Fruit fly (Drosophila melanogaster) whole organism, embryonic: ENCODE measurements around the gene CG42764.

Experiments
- Adf1 ChIP-seq: fragments of 200-800 bp; sonication (Bioruptor generic); IDR thresholded peaks from 2 replicates; pipeline ENCODE4 v1.3.6; 2022; ENCODE audit warnings: missing biosample characterization, missing genetic modification characterization
- Blimp-1 ChIP-seq: fragments of 200-800 bp; sonication (Bioruptor generic); optimal IDR thresholded peaks from 3 replicates; lab custom pipeline; 2018; ENCODE audit warnings: missing biosample characterization, missing genetic modification characterization, mild to moderate bottlenecking, moderate library complexity, missing genetic modification reagents
- CG10209 ChIP-seq: fragments of 200-800 bp; sonication (Bioruptor generic); optimal IDR thresholded peaks from 3 replicates; lab custom pipeline; 2017; ENCODE audit warnings: missing biosample characterization, mild to moderate bottlenecking, missing genetic modification characterization, missing genetic modification reagents
- CG10543 ChIP-seq: fragments of 200-800 bp; sonication (Bioruptor generic); optimal IDR thresholded peaks from 3 replicates; lab custom pipeline; 2017; ENCODE audit warnings: missing biosample characterization, mild to moderate bottlenecking, missing genetic modification characterization, moderate library complexity
- CG10654 ChIP-seq: fragments of 200-800 bp; sonication (Bioruptor generic); optimal IDR thresholded peaks from 2 replicates; lab custom pipeline; 2016; ENCODE audit warnings: missing biosample characterization, missing genetic modification characterization
- CG11093 ChIP-seq: fragments of 200-800 bp; sonication (Bioruptor generic); IDR thresholded peaks from 3 replicates; pipeline ENCODE4 v1.3.6; 2022; ENCODE audit warnings: missing biosample characterization, missing genetic modification characterization
- CG13624 ChIP-seq: fragments of 200-800 bp; sonication (Bioruptor generic); optimal IDR thresholded peaks from 2 replicates; lab custom pipeline; 2016; ENCODE audit warnings: missing biosample characterization, missing genetic modification characterization
- CG1602 ChIP-seq: fragments of 200-800 bp; sonication (Bioruptor generic); optimal IDR thresholded peaks from 3 replicates; lab custom pipeline; 2016; ENCODE audit warnings: missing biosample characterization, missing genetic modification characterization
- CG16863 ChIP-seq: fragments of 200-800 bp; sonication (Bioruptor generic); optimal IDR thresholded peaks from 3 replicates; lab custom pipeline; 2016; ENCODE audit warnings: missing biosample characterization, missing genetic modification characterization
- CG17361 ChIP-seq: fragments of 200-800 bp; sonication (Bioruptor generic); IDR thresholded peaks from 3 replicates; pipeline ENCODE4 v1.3.6; 2022; ENCODE audit warnings: missing biosample characterization, missing genetic modification characterization
- CG17802 ChIP-seq: fragments of 200-800 bp; sonication (Bioruptor generic); optimal IDR thresholded peaks from 2 replicates; lab custom pipeline; 2018; ENCODE audit warnings: missing biosample characterization, mild to moderate bottlenecking, missing genetic modification characterization, moderate library complexity
- CG31365 ChIP-seq: fragments of 200-800 bp; sonication (Bioruptor generic); optimal IDR thresholded peaks from 2 replicates; lab custom pipeline; 2018; ENCODE audit warnings: missing biosample characterization, mild to moderate bottlenecking, missing genetic modification characterization
- CG32772 ChIP-seq: fragments of 200-800 bp; sonication (Bioruptor generic); IDR thresholded peaks from 2 replicates; pipeline ENCODE4 v1.3.6; 2022; ENCODE audit warnings: missing biosample characterization, missing genetic modification characterization
- CG3995 ChIP-seq: fragments of 200-800 bp; sonication (Bioruptor generic); optimal IDR thresholded peaks from 3 replicates; lab custom pipeline; 2016; ENCODE audit warnings: missing biosample characterization, missing genetic modification characterization
- CG4617 ChIP-seq: fragments of 200-800 bp; sonication (Bioruptor generic); optimal IDR thresholded peaks from 3 replicates; lab custom pipeline; 2016; ENCODE audit warnings: missing biosample characterization, missing genetic modification characterization, borderline replicate concordance
- CG4730 ChIP-seq: fragments of 200-800 bp; sonication (Bioruptor generic); IDR thresholded peaks from 2 replicates; pipeline ENCODE4 v1.3.6; 2022; ENCODE audit warnings: missing biosample characterization, missing genetic modification characterization
- CG6689 ChIP-seq: fragments of 200-800 bp; sonication (Bioruptor generic); IDR thresholded peaks from 2 replicates; pipeline ENCODE4 v1.3.6; 2022; ENCODE audit warnings: missing biosample characterization, missing genetic modification characterization
- CG7357 ChIP-seq: fragments of 200-800 bp; sonication (Bioruptor generic); IDR thresholded peaks from 3 replicates; pipeline ENCODE4 v1.3.6; 2022; ENCODE audit warnings: missing biosample characterization, missing genetic modification characterization
- Dref ChIP-seq: fragments of 200-800 bp; sonication (Bioruptor generic); IDR thresholded peaks from 2 replicates; pipeline ENCODE4 v1.3.6; 2022; ENCODE audit warnings: missing biosample characterization, missing genetic modification characterization
- Fer2 ChIP-seq: fragments of 200-800 bp; sonication (Bioruptor generic); optimal IDR thresholded peaks from 2 replicates; lab custom pipeline; 2018; ENCODE audit warnings: missing biosample characterization, mild to moderate bottlenecking, missing genetic modification characterization, moderate library complexity
- H2.0 ChIP-seq: fragments of 200-800 bp; sonication (Bioruptor generic); IDR thresholded peaks from 2 replicates; pipeline ENCODE4 v1.3.6; 2022; ENCODE audit warnings: missing biosample characterization, missing genetic modification characterization
- Hey ChIP-seq: fragments of 200-800 bp; sonication (Bioruptor generic); optimal IDR thresholded peaks from 3 replicates; lab custom pipeline; 2018; ENCODE audit warnings: missing biosample characterization, mild to moderate bottlenecking, missing genetic modification characterization
- Myb ChIP-seq: fragments of 200-800 bp; sonication (Bioruptor generic); optimal IDR thresholded peaks from 2 replicates; lab custom pipeline; 2016; ENCODE audit warnings: missing biosample characterization, missing genetic modification characterization
- Sox100B ChIP-seq: fragments of 200-800 bp; sonication (Bioruptor generic); optimal IDR thresholded peaks from 3 replicates; lab custom pipeline; 2018; ENCODE audit warnings: missing biosample characterization, mild to moderate bottlenecking, missing genetic modification characterization
- Ssrp ChIP-seq: fragments of 200-800 bp; sonication (Bioruptor generic); optimal IDR thresholded peaks from 2 replicates; lab custom pipeline; 2018; ENCODE audit warnings: missing biosample characterization, mild to moderate bottlenecking, missing genetic modification characterization, moderate library complexity
- TFAM ChIP-seq: fragments of 200-800 bp; sonication (Bioruptor generic); optimal IDR thresholded peaks from 2 replicates; lab custom pipeline; 2017; ENCODE audit warnings: missing biosample characterization, missing genetic modification characterization, inconsistent platforms
- Trl ChIP-seq, 3 experiments: fragments of >200 bp in 2 of 3; fragments of 200-800 bp in 1 of 3; sonication (Bioruptor generic) in 1 of 3; optimal IDR thresholded peaks; 2 replicates in 1 of 3; 3 replicates in 2 of 3; lab custom pipeline; 2016 to 2017; ENCODE audit warnings: missing biosample characterization in 1 of 3, missing genetic modification characterization in 1 of 3
- Vsx1 ChIP-seq: fragments of 200-800 bp; sonication (Bioruptor generic); optimal IDR thresholded peaks from 2 replicates; lab custom pipeline; 2017; ENCODE audit warnings: missing biosample characterization, mild to moderate bottlenecking, missing genetic modification characterization, missing genetic modification reagents
- aop ChIP-seq: fragments of 200-800 bp; sonication (Bioruptor generic); IDR thresholded peaks from 2 replicates; pipeline ENCODE4 v1.3.6; 2022; ENCODE audit warnings: missing biosample characterization, missing genetic modification characterization
- ato ChIP-seq: fragments of 200-800 bp; sonication (Bioruptor generic); IDR thresholded peaks from 2 replicates; pipeline ENCODE4 v1.3.6; 2022; ENCODE audit warnings: missing biosample characterization, missing genetic modification characterization; ENCODE audit not compliant: partially characterized antibody
- bbx ChIP-seq: fragments of 200-800 bp; sonication (Bioruptor generic); IDR thresholded peaks from 2 replicates; pipeline ENCODE4 v1.3.6; 2022; ENCODE audit warnings: missing biosample characterization, missing genetic modification characterization; ENCODE audit not compliant: partially characterized antibody
- cato ChIP-seq: fragments of 200-800 bp; sonication (Bioruptor generic); optimal IDR thresholded peaks from 2 replicates; lab custom pipeline; 2016; ENCODE audit warnings: missing biosample characterization, missing genetic modification characterization, borderline replicate concordance
- danr ChIP-seq: fragments of 200-800 bp; sonication (Bioruptor generic); IDR thresholded peaks from 2 replicates; pipeline ENCODE4 v1.3.6; 2022; ENCODE audit warnings: missing biosample characterization, missing genetic modification characterization
- gem ChIP-seq: fragments of 200-800 bp; sonication (Bioruptor generic); optimal IDR thresholded peaks from 2 replicates; lab custom pipeline; 2019; ENCODE audit warnings: missing biosample characterization, mild to moderate bottlenecking, missing genetic modification characterization, moderate library complexity
- insv ChIP-seq, 2 experiments: fragments of 200-800 bp; sonication (Bioruptor generic); optimal IDR thresholded peaks; 3 replicates each; lab custom pipeline; 2016 to 2018; ENCODE audit warnings: missing biosample characterization in 2 of 2, missing genetic modification characterization in 2 of 2
- jigr1 ChIP-seq: fragments of 200-800 bp; sonication (Bioruptor generic); IDR thresholded peaks from 3 replicates; pipeline ENCODE4 v1.3.6; 2022; ENCODE audit warnings: missing biosample characterization, missing genetic modification characterization
- kay ChIP-seq: fragments of 200-800 bp; sonication (Bioruptor generic); optimal IDR thresholded peaks from 2 replicates; lab custom pipeline; 2016; ENCODE audit warnings: missing biosample characterization, missing genetic modification characterization
- onecut ChIP-seq: fragments of 200-800 bp; sonication (Bioruptor generic); IDR thresholded peaks from 2 replicates; pipeline ENCODE4 v1.3.6; 2022; ENCODE audit warnings: missing biosample characterization, missing genetic modification characterization
- p53 ChIP-seq: fragments of 200-800 bp; sonication (Bioruptor generic); optimal IDR thresholded peaks from 2 replicates; lab custom pipeline; 2016; ENCODE audit warnings: missing biosample characterization, missing genetic modification characterization
- pita ChIP-seq: fragments of 200-800 bp; sonication (Bioruptor generic); optimal IDR thresholded peaks from 2 replicates; lab custom pipeline; 2017; ENCODE audit warnings: missing biosample characterization, mild to moderate bottlenecking, missing genetic modification characterization
- sd ChIP-seq: fragments of 200-800 bp; sonication (Bioruptor generic); optimal IDR thresholded peaks from 3 replicates; lab custom pipeline; 2018; ENCODE audit warnings: missing biosample characterization, mild to moderate bottlenecking, missing genetic modification characterization, moderate library complexity
- sens-2 ChIP-seq: fragments of 200-800 bp; sonication (Bioruptor generic); IDR thresholded peaks from 2 replicates; pipeline ENCODE4 v1.3.6; 2022; ENCODE audit warnings: missing biosample characterization, missing genetic modification characterization
- sqz ChIP-seq: fragments of 200-800 bp; sonication (Bioruptor generic); optimal IDR thresholded peaks from 3 replicates; lab custom pipeline; 2018; ENCODE audit warnings: missing biosample characterization, mild to moderate bottlenecking, missing genetic modification characterization
- sr ChIP-seq: fragments of 200-800 bp; sonication (Bioruptor generic); IDR thresholded peaks from 3 replicates; pipeline ENCODE4 v1.3.6; 2022; ENCODE audit warnings: missing biosample characterization, missing genetic modification characterization
- ssp ChIP-seq: fragments of 200-800 bp; sonication (Bioruptor generic); IDR thresholded peaks from 2 replicates; pipeline ENCODE4 v1.3.6; 2022; ENCODE audit warnings: missing biosample characterization, missing genetic modification characterization
- tup ChIP-seq: fragments of 200-800 bp; sonication (Bioruptor generic); optimal IDR thresholded peaks from 2 replicates; lab custom pipeline; 2016; ENCODE audit warnings: missing biosample characterization, mild to moderate bottlenecking, missing genetic modification characterization, moderate library complexity
- tx ChIP-seq: fragments of 200-800 bp; sonication (Bioruptor generic); optimal IDR thresholded peaks from 2 replicates; lab custom pipeline; 2016; ENCODE audit warnings: missing biosample characterization, missing genetic modification characterization
- unc-4 ChIP-seq: fragments of 200-800 bp; sonication (Bioruptor generic); IDR thresholded peaks from 2 replicates; pipeline ENCODE4 v1.3.6; 2022; ENCODE audit warnings: missing biosample characterization, missing genetic modification characterization; ENCODE audit not compliant: partially characterized antibody

Gene CG42764

DNA sequence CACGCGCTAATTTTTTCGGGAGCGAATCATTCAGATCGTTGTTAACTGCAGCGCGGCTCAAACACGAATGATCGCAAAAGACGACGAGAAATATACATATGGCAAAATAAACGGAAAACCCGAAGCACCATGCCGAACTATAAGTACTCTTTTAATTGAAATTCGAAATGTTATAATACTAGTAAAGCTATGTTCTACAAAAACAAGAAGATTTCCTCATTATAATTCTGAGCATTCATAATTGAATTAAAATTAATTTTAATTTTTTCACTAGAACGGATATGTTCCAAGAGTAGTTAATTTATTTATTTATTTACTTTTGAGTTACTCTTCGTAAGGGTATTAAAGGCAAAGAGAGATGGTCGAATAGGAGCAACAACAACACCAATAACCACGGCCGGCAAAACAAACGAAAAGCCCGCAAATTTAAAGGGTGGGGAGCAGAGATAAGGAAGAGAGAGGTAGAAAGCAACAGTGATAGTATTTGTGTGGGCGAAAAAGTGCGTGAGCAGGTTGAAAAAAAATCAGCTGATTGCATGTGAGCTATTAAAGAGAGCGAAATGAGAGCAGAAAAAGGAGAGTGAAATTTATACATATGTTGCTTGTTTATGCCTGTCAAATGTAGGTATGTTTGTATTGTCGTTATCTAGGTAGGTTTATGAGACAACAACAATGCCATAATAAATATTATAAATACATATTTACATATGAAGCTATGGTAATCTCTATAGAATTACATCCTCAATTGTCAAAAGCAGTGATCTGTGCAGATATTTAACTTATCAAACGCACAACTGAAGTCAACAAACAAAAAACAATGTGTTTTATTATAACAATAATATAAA lies 27.8 kb upstream of the CG42764 start (continued):
- TF ChIP-seq Adf1 (GFP tag; lab: Robert Waterston, UW) (peak; percentile 45; the same call in 1 of the 2 replicates), sens-2 (GFP tag; lab: Robert Waterston, UW) (0 out of 2 replicates have a peak, but pooled peaks have one; percentile 20), unc-4 (no peak), insv (GFP tag; optimal IDR thresholded peaks at IDR 0.05; lab: Kevin White, UChicago) (no peak), Blimp-1 (peak; percentile 42), CG4617 (peak; percentile 23), jigr1 (GFP tag; lab: Robert Waterston, UW) (peak; percentile 53; the same call in 2 of the 3 replicates), sr (GFP tag; lab: Robert Waterston, UW) (peak; percentile 96), Hey (no peak), Vsx1 (GFP tag; lab: Kevin White, UChicago) (peak; percentile 53), danr (GFP tag; lab: Robert Waterston, UW) (peak; percentile 68; the same call in 1 of the 2 replicates), ssp (GFP tag; lab: Robert Waterston, UW) (no peak; the same call in none of the 2 replicates), Sox100B (GFP tag; lab: Kevin White, UChicago) (peak; percentile 58), sqz (no peak), CG4730 (GFP tag; lab: Robert Waterston, UW) (peak; percentile 77; the same call in 1 of the 2 replicates), gem (tag; lab: Kevin White, UChicago) (peak; percentile 88), cato (GFP tag; lab: Kevin White, UChicago) (peak; percentile 11), onecut (GFP tag; lab: Robert Waterston, UW) (peak; percentile 43), ato (GFP tag; lab: Robert Waterston, UW) (no peak), kay (no peak), CG17361 (GFP tag; lab: Robert Waterston, UW) (peak; percentile 69), CG13624 (GFP tag; lab: Kevin White, UChicago) (peak; percentile 51), CG11093 (GFP tag; lab: Robert Waterston, UW) (peak; percentile 32; the same call in 1 of the 3 replicates), p53 (GFP tag; lab: Kevin White, UChicago) (no peak), CG3995 (GFP tag; lab: Kevin White, UChicago) (peak; percentile 38), CG1602 (GFP tag; lab: Kevin White, UChicago) (peak; percentile 13), pita (no peak), CG6689 (GFP tag; lab: Robert Waterston, UW) (peak; percentile 81), tx (GFP tag; lab: Kevin White, UChicago) (no peak), Trl (optimal IDR thresholded peaks at IDR 0.05; lab: Kevin White, UChicago) (peak; percentile 56 to 84), Trl (GFP tag; optimal IDR thresholded peaks at IDR 0.05; lab: Kevin White, UChicago) (no peak), H2.0 (GFP tag; lab: Robert Waterston, UW) (peak; percentile 71), Dref (GFP tag; lab: Robert Waterston, UW) (no peak), Fer2 (tag; lab: Kevin White, UChicago) (no peak), CG10209 (GFP tag; lab: Kevin White, UChicago) (peak; percentile 56), CG16863 (GFP tag; lab: Kevin White, UChicago) (no peak), Ssrp (tag; lab: Kevin White, UChicago) (peak; percentile 56), CG7357 (peak; percentile 41; the same call in 1 of the 3 replicates), sd (tag; lab: Kevin White, UChicago) (peak; percentile 19), CG17802 (tag; lab: Kevin White, UChicago) (no peak), bbx (GFP tag; lab: Robert Waterston, UW) (no peak), CG31365 (tag; lab: Kevin White, UChicago) (peak; percentile 0), Myb (GFP tag; lab: Kevin White, UChicago) (peak; percentile 12), aop (no peak), CG10543 (GFP tag; lab: Kevin White, UChicago) (peak; percentile 15), CG32772 (GFP tag; lab: Robert Waterston, UW) (peak; percentile 63; the same call in 1 of the 2 replicates), tup (GFP tag; lab: Kevin White, UChicago) (no peak), TFAM (GFP tag; lab: Kevin White, UChicago) (no peak), CG10654 (peak; percentile 45)
